Worm (Caenorhabditis elegans): ENCODE measurements around the gene rnp-7.
A peak's percentile ranks its signal among the peaks of the same experiment; 100 is the strongest.

The rnp-7 gene

ce11 chrIII:7161055-7161454 is at the start of gene rnp-7:
rnp-7 (minus strand) TSS chrIII:7161155.
- TF ChIP-seq B0310.2 (tag; optimal IDR thresholded peaks at IDR 0.05): no peak
- TF ChIP-seq sea-1 (GFP tag; conservative IDR thresholded peaks at IDR 0.05): no peak
- TF ChIP-seq scrt-1 (GFP tag; IDR thresholded peaks at IDR 0.05): no peak
- TF ChIP-seq ceh-36 (tag; optimal IDR thresholded peaks at IDR 0.05): no peak
- TF ChIP-seq hnd-1 (tag; optimal IDR thresholded peaks at IDR 0.05): no peak
- TF ChIP-seq ets-7 (tag; optimal IDR thresholded peaks at IDR 0.05): no peak
- TF ChIP-seq flt-1 (GFP tag; IDR thresholded peaks at IDR 0.05): no peak
- TF ChIP-seq tbx-11 (GFP tag; IDR thresholded peaks at IDR 0.05): no peak
- no peak for TF ChIP-seq tbx-37 (GFP tag; conservative IDR thresholded peaks at IDR 0.05)
- TF ChIP-seq ama-1 (optimal IDR thresholded peaks at IDR 0.05): no peak
- no peak for TF ChIP-seq hmbx-1 (tag; optimal IDR thresholded peaks at IDR 0.05)
- TF ChIP-seq pes-1 (GFP tag; IDR thresholded peaks at IDR 0.05): no peak
- TF ChIP-seq aly-1 (tag; optimal IDR thresholded peaks at IDR 0.05): no peak
- TF ChIP-seq F13C5.2 (tag; optimal IDR thresholded peaks at IDR 0.05): no peak
- no peak for TF ChIP-seq tra-4 (tag; optimal IDR thresholded peaks at IDR 0.05)
- no peak for TF ChIP-seq ceh-13 (GFP tag; optimal IDR thresholded peaks at IDR 0.05)

DNA sequence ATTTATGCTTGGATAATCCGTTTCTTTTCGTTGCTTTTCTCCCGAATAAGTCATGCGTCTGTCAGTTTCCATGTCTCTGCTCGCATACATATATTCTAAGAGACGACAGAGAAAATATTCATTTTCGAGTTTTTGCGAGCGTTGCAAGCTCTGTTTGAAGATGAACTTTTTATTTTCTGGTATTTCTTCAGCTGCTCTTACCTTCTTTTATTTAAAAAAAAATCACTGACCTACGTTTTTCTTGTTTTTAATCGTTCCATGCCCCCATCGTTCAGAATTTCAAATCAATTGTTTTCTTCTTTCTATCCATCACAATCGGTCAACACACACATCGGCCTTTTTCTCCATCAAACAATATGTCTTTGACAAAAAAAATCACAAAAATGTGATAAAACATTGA is 49.5 kb upstream of the rnp-7 start:
- no peak for TF ChIP-seq aly-1 (tag; optimal IDR thresholded peaks at IDR 0.05)
- TF ChIP-seq tbx-11 (GFP tag; IDR thresholded peaks at IDR 0.05): no peak
- no peak for TF ChIP-seq hnd-1 (tag; optimal IDR thresholded peaks at IDR 0.05)
- TF ChIP-seq ets-7 (tag; optimal IDR thresholded peaks at IDR 0.05): no peak
- no peak for TF ChIP-seq hmg-4 (GFP tag; optimal IDR thresholded peaks at IDR 0.05)
- TF ChIP-seq flt-1 (GFP tag; IDR thresholded peaks at IDR 0.05): no peak
- TF ChIP-seq ceh-13 (GFP tag; optimal IDR thresholded peaks at IDR 0.05): no peak
- TF ChIP-seq B0310.2 (tag; optimal IDR thresholded peaks at IDR 0.05): no peak
- no peak for TF ChIP-seq ceh-36 (tag; optimal IDR thresholded peaks at IDR 0.05)
- TF ChIP-seq tbx-37 (GFP tag; conservative IDR thresholded peaks at IDR 0.05): no peak
- TF ChIP-seq ama-1 (optimal IDR thresholded peaks at IDR 0.05): no peak
- TF ChIP-seq hmbx-1 (tag; optimal IDR thresholded peaks at IDR 0.05): no peak
- no peak for TF ChIP-seq tra-4 (tag; optimal IDR thresholded peaks at IDR 0.05)
- no peak for TF ChIP-seq sea-1 (GFP tag; conservative IDR thresholded peaks at IDR 0.05)
- no peak for TF ChIP-seq scrt-1 (GFP tag; IDR thresholded peaks at IDR 0.05)
- TF ChIP-seq F13C5.2 (tag; optimal IDR thresholded peaks at IDR 0.05): no peak
- TF ChIP-seq pes-1 (GFP tag; IDR thresholded peaks at IDR 0.05): no peak

DNA sequence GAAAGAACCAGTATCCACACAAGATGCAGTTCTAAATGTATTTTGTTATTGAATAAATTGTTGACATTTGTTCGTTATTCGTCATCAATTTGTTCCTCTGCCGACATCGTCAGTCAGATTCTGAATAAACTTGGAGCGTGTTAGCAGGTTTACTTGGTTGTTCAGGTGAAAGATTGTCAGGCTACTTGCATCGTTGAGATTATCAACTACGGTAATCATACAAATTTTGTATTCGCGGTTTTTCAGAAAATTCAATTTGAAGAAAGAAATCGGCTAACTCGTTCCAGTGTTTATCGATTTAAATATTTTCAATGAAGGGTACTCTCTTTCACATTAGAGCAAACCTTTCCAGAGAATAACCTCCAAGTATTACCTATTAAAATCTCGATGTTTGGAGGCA is 48.8 kb upstream of the rnp-7 start, which contains the start of gene R151.2:
Gene R151.2 (plus strand): TSS at position 247 of the 400 bp plus-strand sequence.
- TF ChIP-seq hmg-4 (GFP tag; optimal IDR thresholded peaks at IDR 0.05): no peak
- TF ChIP-seq F13C5.2 (tag; optimal IDR thresholded peaks at IDR 0.05): no peak
- no peak for TF ChIP-seq aly-1 (tag; optimal IDR thresholded peaks at IDR 0.05)
- no peak for TF ChIP-seq hnd-1 (tag; optimal IDR thresholded peaks at IDR 0.05)
- no peak for TF ChIP-seq flt-1 (GFP tag; IDR thresholded peaks at IDR 0.05)
- no peak for TF ChIP-seq scrt-1 (GFP tag; IDR thresholded peaks at IDR 0.05)
- TF ChIP-seq ets-7 (tag; optimal IDR thresholded peaks at IDR 0.05): no peak
- no peak for TF ChIP-seq tbx-37 (GFP tag; conservative IDR thresholded peaks at IDR 0.05)
- no peak for TF ChIP-seq B0310.2 (tag; optimal IDR thresholded peaks at IDR 0.05)
- TF ChIP-seq ama-1 (optimal IDR thresholded peaks at IDR 0.05): no peak
- TF ChIP-seq tra-4 (tag; optimal IDR thresholded peaks at IDR 0.05): no peak
- TF ChIP-seq ceh-13 (GFP tag; optimal IDR thresholded peaks at IDR 0.05): no peak
- no peak for TF ChIP-seq pes-1 (GFP tag; IDR thresholded peaks at IDR 0.05)

DNA sequence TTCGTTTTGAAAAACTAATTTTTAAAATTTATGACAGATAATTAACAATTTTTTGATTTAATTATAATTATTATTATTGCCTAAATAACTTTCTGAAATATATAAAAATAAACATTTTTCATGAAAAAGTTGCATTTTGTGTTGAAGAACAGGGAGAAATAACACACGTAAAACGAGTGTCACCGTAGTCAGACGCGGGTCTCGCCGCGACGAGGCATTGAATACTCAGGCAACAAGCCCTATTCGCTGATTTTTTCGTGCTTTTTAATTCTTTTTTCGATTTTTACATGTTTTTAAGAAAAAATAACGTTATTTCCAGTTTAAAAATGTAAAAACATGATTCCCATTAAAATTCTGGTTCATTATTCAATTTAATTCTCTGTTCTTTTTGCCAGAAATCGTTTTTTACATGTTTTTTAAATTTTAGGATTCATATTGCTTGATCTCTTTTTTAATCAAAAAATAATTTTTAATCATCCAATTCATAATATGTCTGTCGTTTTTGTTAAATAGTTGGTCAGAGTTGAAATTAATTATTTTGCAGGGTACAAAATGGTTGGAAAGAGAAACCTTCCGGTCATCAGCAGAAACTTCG is 47.0 kb upstream of the rnp-7 start, which contains the start of gene rpl-6:
Gene rpl-6 (plus strand): TSS at position 545 of the 595 bp plus-strand sequence.
- no peak for TF ChIP-seq flt-1 (GFP tag; IDR thresholded peaks at IDR 0.05)
- TF ChIP-seq F13C5.2 (tag; optimal IDR thresholded peaks at IDR 0.05): peak; percentile 69

DNA sequence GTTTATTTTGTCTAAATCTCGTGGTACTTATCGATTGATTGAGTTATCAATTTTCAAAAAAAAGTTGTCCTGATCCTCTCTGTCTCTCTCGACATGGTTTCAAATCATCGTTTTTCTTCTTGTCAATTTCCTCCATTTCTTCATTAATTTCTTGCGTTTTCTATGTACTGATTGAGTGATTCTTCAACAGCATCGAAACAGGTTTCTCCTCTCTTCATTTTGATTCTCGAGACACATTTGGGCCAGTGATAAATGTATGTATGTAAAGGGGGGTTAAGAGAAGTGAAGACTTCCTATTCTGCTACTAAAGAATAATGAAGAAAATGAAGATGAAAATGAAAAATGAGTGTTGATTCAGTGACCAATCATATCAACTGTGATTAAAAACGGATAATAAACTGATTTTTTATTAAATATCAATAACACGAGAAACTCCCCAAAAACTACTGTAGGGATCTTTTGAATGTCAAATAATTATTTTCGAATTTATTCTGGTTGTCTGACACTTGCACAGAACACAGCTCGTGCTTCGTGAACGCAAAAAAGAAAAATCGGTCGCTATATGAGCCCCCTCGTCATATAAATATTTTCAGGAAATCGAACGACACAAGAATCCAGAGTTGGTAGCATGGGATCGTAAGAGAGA is 42.3 kb upstream of the rnp-7 start:
- TF ChIP-seq ceh-13 (GFP tag; optimal IDR thresholded peaks at IDR 0.05) (no peak), hnd-1 (tag; optimal IDR thresholded peaks at IDR 0.05) (no peak), B0310.2 (tag; optimal IDR thresholded peaks at IDR 0.05) (no peak), scrt-1 (GFP tag; IDR thresholded peaks at IDR 0.05) (no peak), hmbx-1 (tag; optimal IDR thresholded peaks at IDR 0.05) (no peak), aly-1 (tag; optimal IDR thresholded peaks at IDR 0.05) (no peak), F13C5.2 (tag; optimal IDR thresholded peaks at IDR 0.05) (no peak), ama-1 (optimal IDR thresholded peaks at IDR 0.05) (no peak), ceh-36 (tag; optimal IDR thresholded peaks at IDR 0.05) (no peak), ets-7 (tag; optimal IDR thresholded peaks at IDR 0.05) (no peak), tbx-37 (GFP tag; conservative IDR thresholded peaks at IDR 0.05) (no peak), tbx-11 (GFP tag; IDR thresholded peaks at IDR 0.05) (no peak), flt-1 (GFP tag; IDR thresholded peaks at IDR 0.05) (no peak), pes-1 (GFP tag; IDR thresholded peaks at IDR 0.05) (no peak), hmg-4 (GFP tag; optimal IDR thresholded peaks at IDR 0.05) (no peak), tra-4 (tag; optimal IDR thresholded peaks at IDR 0.05) (no peak), sea-1 (GFP tag; conservative IDR thresholded peaks at IDR 0.05) (no peak)

ce11 chrIII:7201378-7202256 is 40.7 kb upstream of the rnp-7 start, which contains the start of gene dpy-31:
dpy-31 (plus strand) TSS chrIII:7202206.
- no peak for TF ChIP-seq tra-4 (tag; optimal IDR thresholded peaks at IDR 0.05)
- no peak for TF ChIP-seq B0310.2 (tag; optimal IDR thresholded peaks at IDR 0.05)
- TF ChIP-seq flt-1 (GFP tag; IDR thresholded peaks at IDR 0.05): no peak
- TF ChIP-seq tbx-37 (GFP tag; conservative IDR thresholded peaks at IDR 0.05): no peak
- TF ChIP-seq pes-1 (GFP tag; IDR thresholded peaks at IDR 0.05): no peak
- no peak for TF ChIP-seq F13C5.2 (tag; optimal IDR thresholded peaks at IDR 0.05)
- TF ChIP-seq ama-1 (optimal IDR thresholded peaks at IDR 0.05): no peak
- TF ChIP-seq hnd-1 (tag; optimal IDR thresholded peaks at IDR 0.05): no peak
